Worm (Caenorhabditis elegans): ENCODE measurements around the gene znf-207.

znf-207 gene

DNA sequence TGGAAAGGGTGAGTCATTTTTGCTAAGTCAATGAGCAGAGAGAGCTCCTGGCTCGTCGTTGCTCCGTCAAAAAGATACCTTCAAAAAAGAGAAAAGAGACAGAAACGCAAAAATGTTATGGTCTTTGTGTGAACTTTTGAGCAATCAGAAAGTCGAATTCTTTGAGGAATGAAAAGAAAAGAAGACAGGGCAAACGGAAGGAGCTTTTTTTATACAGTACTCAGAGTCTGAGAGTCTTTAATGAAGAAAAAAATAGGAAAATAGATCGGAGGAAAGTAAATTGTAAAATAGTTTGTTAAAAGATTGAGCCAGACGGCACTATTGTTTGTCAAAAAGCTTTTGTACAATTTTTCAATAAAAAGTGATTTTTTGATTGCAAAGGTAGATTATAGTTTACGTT lies 41.3 kb upstream of the znf-207 start (continued):
- no peak for TF ChIP-seq pqm-1 (tag; optimal IDR thresholded peaks at IDR 0.05)
- no peak for TF ChIP-seq lin-14 (GFP tag; optimal IDR thresholded peaks at IDR 0.05)
- no peak for TF ChIP-seq isw-1 (GFP tag; IDR thresholded peaks at IDR 0.05)
- no peak for TF ChIP-seq efl-1 (optimal IDR thresholded peaks at IDR 0.05)
- peak in 1 of 2 experiments; percentile 62 for TF ChIP-seq efl-1 (GFP tag; optimal IDR thresholded peaks at IDR 0.05 in 1 of 2)

- TF ChIP-seq nhr-77 (tag; optimal IDR thresholded peaks at IDR 0.05) (peak; percentile 28), unc-30 (tag; optimal IDR thresholded peaks at IDR 0.05) (no peak)
Observed at ce11 chrIV:11271262-11271661, 39.5 kb upstream of the znf-207 start, which contains the start of gene nhr-7. Gene nhr-7 (minus strand): TSS chrIV:11271362.

DNA sequence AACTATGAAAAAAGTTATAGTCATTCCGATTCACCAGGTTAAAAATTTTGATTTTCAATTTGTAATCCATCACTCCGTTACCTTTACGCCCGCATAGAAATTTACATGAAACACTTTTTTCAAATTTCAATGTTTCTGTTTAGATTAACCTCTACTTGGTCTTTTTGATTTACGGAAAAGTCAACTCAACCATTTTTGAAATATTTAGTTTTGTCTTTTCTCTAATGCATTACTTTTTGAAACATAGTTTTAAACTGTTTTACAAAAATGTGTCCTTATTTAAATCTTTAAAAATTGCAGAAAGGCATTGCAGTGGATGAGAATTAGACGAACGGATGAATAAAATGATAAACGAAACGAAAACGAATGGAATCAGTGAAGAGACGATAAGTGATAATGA lies 37.6 kb upstream of the znf-207 start, which contains the start of gene gtl-2:
gtl-2 (plus strand) TSS at position 301 of the 400 bp plus-strand sequence.
- TF ChIP-seq lin-39 (tag; optimal IDR thresholded peaks at IDR 0.05) (no peak), unc-62 (GFP tag; optimal IDR thresholded peaks at IDR 0.05) (no peak), hlh-4 (tag; optimal IDR thresholded peaks at IDR 0.05) (no peak), egl-27 (tag; optimal IDR thresholded peaks at IDR 0.05) (no peak), grh-1 (GFP tag; IDR thresholded peaks at IDR 0.05) (no peak), hpl-2 (GFP tag; optimal IDR thresholded peaks at IDR 0.05) (no peak), hlh-17 (GFP tag; optimal IDR thresholded peaks at IDR 0.05; ENCODE audit: borderline replicate concordance) (no peak), egl-13 (tag; optimal IDR thresholded peaks at IDR 0.05) (no peak), ztf-4 (tag; optimal IDR thresholded peaks at IDR 0.05) (no peak), sox-4 (tag; optimal IDR thresholded peaks at IDR 0.05) (no peak), unc-30 (tag; optimal IDR thresholded peaks at IDR 0.05) (no peak), tlp-1 (tag; optimal IDR thresholded peaks at IDR 0.05) (no peak), lin-15B (tag; optimal IDR thresholded peaks at IDR 0.05) (no peak), nhr-84 (tag; optimal IDR thresholded peaks at IDR 0.05) (no peak), ets-5 (GFP tag; IDR thresholded peaks at IDR 0.05) (no peak), C34B4.2 (tag; optimal IDR thresholded peaks at IDR 0.05) (no peak), elt-3 (tag; optimal IDR thresholded peaks at IDR 0.05) (no peak), pag-3 (tag; optimal IDR thresholded peaks at IDR 0.05; ENCODE audit: borderline replicate concordance, insufficient read depth) (no peak), ztf-11 (tag; optimal IDR thresholded peaks at IDR 0.05) (no peak)

DNA sequence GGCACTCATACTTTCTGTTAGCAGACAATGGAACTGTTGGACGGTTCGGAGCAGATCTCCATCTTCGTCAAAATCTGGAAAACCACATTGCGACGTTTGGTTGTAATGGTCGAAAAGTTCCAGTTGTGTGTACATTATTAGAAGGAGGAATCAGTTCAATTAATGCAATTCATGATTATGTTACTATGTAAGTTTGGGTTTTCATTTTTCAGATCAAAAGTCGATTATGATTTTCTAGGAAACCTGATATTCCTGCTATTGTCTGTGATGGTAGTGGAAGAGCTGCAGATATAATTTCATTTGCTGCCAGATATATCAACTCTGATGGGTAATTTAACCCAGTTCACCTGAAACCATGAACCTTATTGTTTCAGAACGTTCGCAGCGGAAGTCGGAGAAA lies 34.7 kb upstream of the znf-207 start:
- no peak for TF ChIP-seq sptf-1 (tag; optimal IDR thresholded peaks at IDR 0.05)
- TF ChIP-seq rnt-1 (tag; optimal IDR thresholded peaks at IDR 0.05), result no peak
- no peak for TF ChIP-seq nhr-19 (GFP tag; conservative IDR thresholded peaks at IDR 0.05)
- TF ChIP-seq pag-3 (tag; optimal IDR thresholded peaks at IDR 0.05; ENCODE audit: borderline replicate concordance, insufficient read depth), result no peak
- TF ChIP-seq swsn-7 (tag; optimal IDR thresholded peaks at IDR 0.05), result no peak
- TF ChIP-seq snu-23 (GFP tag; optimal IDR thresholded peaks at IDR 0.05), result no peak
- no peak for TF ChIP-seq efl-1 (optimal IDR thresholded peaks at IDR 0.05)
- no peak for TF ChIP-seq efl-1 (GFP tag; optimal IDR thresholded peaks at IDR 0.05 in 1 of 2)
- no peak for TF ChIP-seq aly-2 (tag; optimal IDR thresholded peaks at IDR 0.05)

DNA sequence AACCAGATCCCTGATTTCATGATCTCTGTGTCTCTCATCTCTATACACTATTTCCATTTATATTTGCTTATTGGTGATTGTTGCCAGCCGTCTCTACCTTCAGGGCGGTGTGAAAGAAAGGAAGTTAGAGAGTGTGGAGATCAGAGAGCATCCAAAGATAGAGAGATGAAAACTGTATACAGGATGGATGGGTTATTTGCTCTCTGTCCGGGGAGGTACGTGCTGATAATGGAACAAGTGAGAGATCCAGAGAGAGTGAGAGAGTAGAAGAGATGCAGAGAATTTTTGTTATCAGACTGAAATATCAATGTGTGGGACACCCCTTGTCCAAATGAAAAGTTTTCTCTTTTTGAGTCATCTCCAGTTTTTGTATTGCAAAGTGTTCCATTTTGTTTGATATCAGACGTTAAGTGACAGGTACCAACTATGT lies 26.7 kb upstream of the znf-207 start:
- TF ChIP-seq ces-1 (GFP tag; optimal IDR thresholded peaks at IDR 0.05) (no peak), nhr-11 (tag; optimal IDR thresholded peaks at IDR 0.05) (no peak), nhr-12 (tag; optimal IDR thresholded peaks at IDR 0.05) (no peak), fkh-4 (tag; optimal IDR thresholded peaks at IDR 0.05; ENCODE audit: borderline replicate concordance) (no peak), tlp-1 (tag; optimal IDR thresholded peaks at IDR 0.05) (no peak), nhr-84 (tag; optimal IDR thresholded peaks at IDR 0.05) (no peak), hpl-2 (GFP tag; optimal IDR thresholded peaks at IDR 0.05) (no peak), nhr-77 (tag; optimal IDR thresholded peaks at IDR 0.05) (peak; percentile 76), F16B12.6 (tag; optimal IDR thresholded peaks at IDR 0.05) (no peak), sox-4 (tag; optimal IDR thresholded peaks at IDR 0.05) (no peak), swsn-7 (tag; optimal IDR thresholded peaks at IDR 0.05) (no peak), pqm-1 (tag; optimal IDR thresholded peaks at IDR 0.05) (peak; percentile 28), jun-1 (tag; optimal IDR thresholded peaks at IDR 0.05) (peak; percentile 46), egl-27 (tag; optimal IDR thresholded peaks at IDR 0.05) (no peak), ztf-4 (tag; optimal IDR thresholded peaks at IDR 0.05) (no peak), ceh-88 (GFP tag; IDR thresholded peaks at IDR 0.05) (no peak), elt-2 (tag; optimal IDR thresholded peaks at IDR 0.05) (peak; percentile 85), ama-1 (optimal IDR thresholded peaks at IDR 0.05) (no peak), nhr-20 (tag; optimal IDR thresholded peaks at IDR 0.05) (peak; percentile 37), ets-5 (GFP tag; IDR thresholded peaks at IDR 0.05) (no peak), tbx-2 (tag; optimal IDR thresholded peaks at IDR 0.05) (peak; percentile 63), blmp-1 (tag; optimal IDR thresholded peaks at IDR 0.05) (no peak), mab-9 (GFP tag; IDR thresholded peaks at IDR 0.05) (no peak), ceh-90 (tag; optimal IDR thresholded peaks at IDR 0.05) (no peak), nhr-85 (tag) (no peak)
